Fruit fly (Drosophila melanogaster) whole organism, embryonic: ENCODE data around the gene path.

Experiments used
- Abd-B ChIP-seq: fragments of 200-800 bp; sonication (Bioruptor generic); optimal IDR thresholded peaks from 2 replicates; lab custom pipeline; 2018; ENCODE audit warnings: missing biosample characterization, mild to moderate bottlenecking, missing genetic modification characterization, moderate library complexity
- Bgb ChIP-seq: fragments of 200-800 bp; sonication (Bioruptor generic); IDR thresholded peaks from 2 replicates; pipeline ENCODE4 v1.3.6; 2022; ENCODE audit warnings: missing biosample characterization, missing genetic modification characterization; ENCODE audit not compliant: partially characterized antibody
- Bteb2 ChIP-seq: fragments of 200-800 bp; sonication (Bioruptor generic); optimal IDR thresholded peaks from 2 replicates; lab custom pipeline; 2016; ENCODE audit warnings: missing biosample characterization, missing genetic modification characterization
- CG10147 ChIP-seq: fragments of 200-800 bp; sonication (Bioruptor generic); optimal IDR thresholded peaks from 2 replicates; lab custom pipeline; 2019; ENCODE audit warnings: missing biosample characterization, mild to moderate bottlenecking, missing genetic modification characterization, moderate library complexity
- CG12391 ChIP-seq: fragments of 200-800 bp; sonication (Bioruptor generic); optimal IDR thresholded peaks from 3 replicates; lab custom pipeline; 2018; ENCODE audit warnings: missing biosample characterization, mild to moderate bottlenecking, missing genetic modification characterization, moderate library complexity
- CG12659 ChIP-seq: fragments of 200-800 bp; sonication (Bioruptor generic); optimal IDR thresholded peaks from 3 replicates; lab custom pipeline; 2017; ENCODE audit warnings: mild to moderate bottlenecking, missing biosample characterization, missing genetic modification reagents, missing genetic modification characterization
- CG13287 ChIP-seq: fragments of 200-800 bp; sonication (Bioruptor generic); IDR thresholded peaks from 2 replicates; pipeline ENCODE4 v1.3.6; 2022; ENCODE audit warnings: missing biosample characterization, missing genetic modification characterization; ENCODE audit not compliant: partially characterized antibody
- CG13296 ChIP-seq: fragments of 200-800 bp; sonication (Bioruptor generic); optimal IDR thresholded peaks from 3 replicates; lab custom pipeline; 2018; ENCODE audit warnings: missing biosample characterization, mild to moderate bottlenecking, missing genetic modification characterization
- CG13894 ChIP-seq: fragments of 200-800 bp; sonication (Bioruptor generic); optimal IDR thresholded peaks from 3 replicates; lab custom pipeline; 2018; ENCODE audit warnings: missing biosample characterization, mild to moderate bottlenecking, missing genetic modification characterization, moderate library complexity
- CG14860 ChIP-seq: fragments of 200-800 bp; sonication (Bioruptor generic); IDR thresholded peaks from 3 replicates; pipeline ENCODE4 v1.3.6; 2022; ENCODE audit warnings: missing biosample characterization, missing genetic modification characterization; ENCODE audit not compliant: partially characterized antibody
- CG16813 ChIP-seq: fragments of 200-800 bp; sonication (Bioruptor generic); IDR thresholded peaks from 3 replicates; pipeline ENCODE4 v1.3.6; 2022; ENCODE audit warnings: missing biosample characterization, missing genetic modification characterization; ENCODE audit not compliant: partially characterized antibody
- CG16863 ChIP-seq: fragments of 200-800 bp; sonication (Bioruptor generic); optimal IDR thresholded peaks from 3 replicates; lab custom pipeline; 2016; ENCODE audit warnings: missing biosample characterization, missing genetic modification characterization
- CG17361 ChIP-seq: fragments of 200-800 bp; sonication (Bioruptor generic); IDR thresholded peaks from 3 replicates; pipeline ENCODE4 v1.3.6; 2022; ENCODE audit warnings: missing biosample characterization, missing genetic modification characterization
- CG17829 ChIP-seq: fragments of 200-800 bp; optimal IDR thresholded peaks from 2 replicates; lab custom pipeline; 2019; ENCODE audit warnings: missing biosample characterization, mild to moderate bottlenecking, missing genetic modification characterization, moderate library complexity
- CG30403 ChIP-seq: fragments of 200-800 bp; sonication (Bioruptor generic); optimal IDR thresholded peaks from 3 replicates; lab custom pipeline; 2016; ENCODE audit warnings: missing biosample characterization, missing genetic modification characterization
- CG34224 ChIP-seq: fragments of 200-800 bp; sonication (Bioruptor generic); IDR thresholded peaks from 3 replicates; pipeline ENCODE4 v1.3.6; 2022; ENCODE audit warnings: missing biosample characterization, missing genetic modification characterization; ENCODE audit not compliant: partially characterized antibody
- CG34376 ChIP-seq: fragments of 200-800 bp; sonication (Bioruptor generic); optimal IDR thresholded peaks from 2 replicates; lab custom pipeline; 2018; ENCODE audit warnings: missing biosample characterization, mild to moderate bottlenecking, missing genetic modification characterization
- CG5245 ChIP-seq: fragments of 200-800 bp; sonication (Bioruptor generic); optimal IDR thresholded peaks from 3 replicates; lab custom pipeline; 2016; ENCODE audit warnings: missing biosample characterization, missing genetic modification characterization
- CG8290 ChIP-seq, 3 experiments: fragments of 200-800 bp; sonication (Bioruptor generic); optimal IDR thresholded peaks; 2 replicates each; lab custom pipeline; 2016 to 2019; ENCODE audit warnings: missing biosample characterization in 3 of 3, missing genetic modification characterization in 3 of 3, mild to moderate bottlenecking in 2 of 3, moderate library complexity in 1 of 3
- CHES-1-like ChIP-seq: fragments of 200-800 bp; sonication (Bioruptor generic); optimal IDR thresholded peaks from 2 replicates; lab custom pipeline; 2016; ENCODE audit warnings: missing biosample characterization, missing genetic modification characterization
- Chrac-16 ChIP-seq: fragments of 200-800 bp; sonication (Bioruptor generic); optimal IDR thresholded peaks from 3 replicates; lab custom pipeline; 2016; ENCODE audit warnings: missing biosample characterization, missing genetic modification characterization
- Dek ChIP-seq: fragments of 200-800 bp; sonication (Bioruptor generic); optimal IDR thresholded peaks from 3 replicates; lab custom pipeline; 2019; ENCODE audit warnings: missing biosample characterization, mild to moderate bottlenecking, missing genetic modification characterization, moderate library complexity
- Hey ChIP-seq: fragments of 200-800 bp; sonication (Bioruptor generic); optimal IDR thresholded peaks from 3 replicates; lab custom pipeline; 2018; ENCODE audit warnings: missing biosample characterization, mild to moderate bottlenecking, missing genetic modification characterization
- HmgZ ChIP-seq: fragments of 200-800 bp; sonication (Bioruptor generic); optimal IDR thresholded peaks from 2 replicates; lab custom pipeline; 2018; ENCODE audit warnings: missing biosample characterization, mild to moderate bottlenecking, missing genetic modification characterization
- Hmx ChIP-seq: fragments of 200-800 bp; sonication (Bioruptor generic); optimal IDR thresholded peaks from 2 replicates; lab custom pipeline; 2016; ENCODE audit warnings: missing biosample characterization, missing genetic modification characterization
- Med ChIP-seq: fragments of 200-800 bp; sonication (Bioruptor generic); peaks from one replicate; lab custom pipeline; 2016; ENCODE audit warnings: missing biosample characterization, missing genetic modification characterization, mild to moderate bottlenecking, inconsistent platforms, moderate library complexity
- Nf-YC ChIP-seq: fragments of 200-800 bp; optimal IDR thresholded peaks from 3 replicates; lab custom pipeline; 2019; ENCODE audit warnings: missing biosample characterization, mild to moderate bottlenecking, missing genetic modification characterization, moderate library complexity
- Opbp ChIP-seq: fragments of 200-800 bp; sonication (Bioruptor generic); IDR thresholded peaks from 3 replicates; pipeline ENCODE4 v1.3.6; 2022; ENCODE audit warnings: missing biosample characterization, missing genetic modification characterization; ENCODE audit not compliant: partially characterized antibody
- Rx ChIP-seq: fragments of 200-800 bp; sonication (Bioruptor generic); IDR thresholded peaks from 2 replicates; pipeline ENCODE4 v1.3.6; 2022; ENCODE audit warnings: missing biosample characterization, missing genetic modification characterization
- Scr ChIP-seq: fragments of 200-800 bp; sonication (Bioruptor generic); IDR thresholded peaks from 2 replicates; pipeline ENCODE4 v1.3.6; 2022; ENCODE audit warnings: missing biosample characterization, missing genetic modification characterization; ENCODE audit not compliant: partially characterized antibody
- Sox100B ChIP-seq: fragments of 200-800 bp; sonication (Bioruptor generic); optimal IDR thresholded peaks from 3 replicates; lab custom pipeline; 2018; ENCODE audit warnings: missing biosample characterization, mild to moderate bottlenecking, missing genetic modification characterization
- TFAM ChIP-seq: fragments of 200-800 bp; sonication (Bioruptor generic); optimal IDR thresholded peaks from 2 replicates; lab custom pipeline; 2017; ENCODE audit warnings: missing biosample characterization, missing genetic modification characterization, inconsistent platforms
- Trl ChIP-seq, 3 experiments: fragments of >200 bp in 2 of 3; fragments of 200-800 bp in 1 of 3; sonication (Bioruptor generic) in 1 of 3; optimal IDR thresholded peaks; 2 replicates in 1 of 3; 3 replicates in 2 of 3; lab custom pipeline; 2016 to 2017; ENCODE audit warnings: missing biosample characterization in 1 of 3, missing genetic modification characterization in 1 of 3
- Xrp1 ChIP-seq: fragments of 200-800 bp; sonication (Bioruptor generic); IDR thresholded peaks from 2 replicates; pipeline ENCODE4 v1.3.6; 2022; ENCODE audit warnings: missing biosample characterization, missing genetic modification characterization
- bbx ChIP-seq: fragments of 200-800 bp; sonication (Bioruptor generic); IDR thresholded peaks from 2 replicates; pipeline ENCODE4 v1.3.6; 2022; ENCODE audit warnings: missing biosample characterization, missing genetic modification characterization; ENCODE audit not compliant: partially characterized antibody
- cg ChIP-seq: fragments of 200-800 bp; sonication (Bioruptor generic); optimal IDR thresholded peaks from 3 replicates; lab custom pipeline; 2019; ENCODE audit warnings: missing biosample characterization, mild to moderate bottlenecking, missing genetic modification characterization, moderate library complexity
- chm ChIP-seq: fragments of 200-800 bp; sonication (Bioruptor generic); IDR thresholded peaks from 2 replicates; pipeline ENCODE4 v1.3.6; 2022; ENCODE audit warnings: missing biosample characterization, missing genetic modification characterization
- ems ChIP-seq: fragments of 200-800 bp; sonication (Bioruptor generic); optimal IDR thresholded peaks from 3 replicates; lab custom pipeline; 2016; ENCODE audit warnings: missing biosample characterization, missing genetic modification characterization
- inv ChIP-seq: fragments of 200-800 bp; sonication (Bioruptor generic); IDR thresholded peaks from 2 replicates; pipeline ENCODE4 v1.3.6; 2022; ENCODE audit warnings: missing biosample characterization, missing genetic modification characterization; ENCODE audit not compliant: partially characterized antibody
- kah ChIP-seq: fragments of 200-800 bp; sonication (Bioruptor generic); optimal IDR thresholded peaks from 2 replicates; lab custom pipeline; 2018; ENCODE audit warnings: missing biosample characterization, mild to moderate bottlenecking, missing genetic modification characterization
- lab ChIP-seq: fragments of 200-800 bp; sonication (Bioruptor generic); optimal IDR thresholded peaks from 3 replicates; lab custom pipeline; 2017; ENCODE audit warnings: missing biosample characterization, missing genetic modification characterization, mild to moderate bottlenecking, moderate library complexity, missing genetic modification reagents
- pan ChIP-seq, 4 experiments: fragments of >200 bp in 3 of 4; fragments of 200-800 bp in 1 of 4; sonication (Bioruptor generic) in 1 of 4; optimal IDR thresholded peaks in 3 of 4; IDR thresholded peaks in 1 of 4; 2 replicates each; pipeline versions ENCODE4 v1.3.6 to Lab custom; 2017 to 2022; ENCODE audit warnings: missing biosample characterization in 2 of 4, missing genetic modification characterization in 2 of 4, mixed read lengths in 1 of 4
- pfk ChIP-seq: fragments of 200-800 bp; sonication (Bioruptor generic); optimal IDR thresholded peaks from 2 replicates; lab custom pipeline; 2018; ENCODE audit warnings: missing biosample characterization, mild to moderate bottlenecking, missing genetic modification characterization, moderate library complexity
- pzg ChIP-seq: fragments of 200-800 bp; sonication (Bioruptor generic); optimal IDR thresholded peaks from 3 replicates; lab custom pipeline; 2018; ENCODE audit warnings: missing biosample characterization, mild to moderate bottlenecking, missing genetic modification characterization, moderate library complexity
- salm ChIP-seq: fragments of 200-800 bp; sonication (Bioruptor generic); optimal IDR thresholded peaks from 2 replicates; lab custom pipeline; 2018; ENCODE audit warnings: missing biosample characterization, mild to moderate bottlenecking, missing genetic modification characterization
- sens-2 ChIP-seq: fragments of 200-800 bp; sonication (Bioruptor generic); IDR thresholded peaks from 2 replicates; pipeline ENCODE4 v1.3.6; 2022; ENCODE audit warnings: missing biosample characterization, missing genetic modification characterization
- sug ChIP-seq: fragments of 200-800 bp; optimal IDR thresholded peaks from 2 replicates; lab custom pipeline; 2019; ENCODE audit warnings: missing biosample characterization, mild to moderate bottlenecking, missing genetic modification characterization, moderate library complexity
- wdn ChIP-seq: fragments of 200-800 bp; sonication (Bioruptor generic); IDR thresholded peaks from 2 replicates; pipeline ENCODE4 v1.3.6; 2022; ENCODE audit warnings: missing biosample characterization, missing genetic modification characterization

path gene

DNA sequence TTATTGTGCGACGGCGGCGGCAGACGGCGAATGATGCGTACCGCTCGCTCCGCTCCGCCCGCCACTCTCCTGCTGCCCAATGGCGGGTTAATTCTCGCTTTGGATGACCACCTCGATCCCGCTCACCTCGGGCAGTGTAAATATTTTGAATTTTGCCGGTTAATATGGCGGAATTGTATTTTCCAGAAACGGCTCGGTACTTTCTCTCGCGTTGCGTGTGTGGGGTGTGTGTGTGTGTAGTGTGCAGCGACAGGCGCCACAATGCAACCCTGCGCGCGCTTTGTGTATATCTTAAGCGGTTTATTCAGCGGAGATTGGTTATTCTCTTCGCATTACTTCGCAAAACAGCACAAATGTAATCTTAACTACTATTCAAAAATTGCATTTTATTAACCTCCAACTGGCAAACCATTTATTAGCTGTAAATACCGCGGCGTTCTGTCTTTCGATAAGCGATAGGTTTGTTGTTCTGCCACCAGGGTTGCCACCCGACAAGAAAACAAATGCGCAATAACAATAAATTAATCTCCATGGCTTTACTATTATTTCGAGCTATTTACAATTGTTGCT lies 49.2 kb downstream of the path start, which contains the start of the genes phol and CG3552 (continued):
- no peak for TF ChIP-seq Dek (tag; lab: Kevin White, UChicago)
- TF ChIP-seq CG17829 (tag; lab: Kevin White, UChicago) = peak; percentile 35
- TF ChIP-seq Opbp = 0 out of 3 replicates have a peak, but pooled peaks have one; percentile 38
- no peak for TF ChIP-seq salm (tag; lab: Kevin White, UChicago)
- no peak for TF ChIP-seq wdn (GFP tag; lab: Robert Waterston, UW)
- no peak for TF ChIP-seq Rx (GFP tag; lab: Robert Waterston, UW)
- TF ChIP-seq CG5245 (GFP tag; lab: Kevin White, UChicago) = peak; percentile 98
- peak; percentile 18 for TF ChIP-seq Abd-B
- TF ChIP-seq Scr = peak; percentile 57
- TF ChIP-seq Med (GFP tag; lab: Kevin White, UChicago) = peak; percentile 82
- peak; percentile 17 for TF ChIP-seq CHES-1-like
- TF ChIP-seq CG14860 = peak; percentile 52; the same call in 2 of the 3 replicates
- TF ChIP-seq CG34376 (GFP tag; lab: Kevin White, UChicago) = peak; percentile 5
- TF ChIP-seq cg (GFP tag; lab: Kevin White, UChicago) = peak; percentile 85
- no peak for TF ChIP-seq chm (GFP tag; lab: Robert Waterston, UW)
- TF ChIP-seq CG12391 = peak; percentile 34
- peak; percentile 22 for TF ChIP-seq CG13894
- TF ChIP-seq kah (GFP tag; lab: Kevin White, UChicago) = no peak
- no peak for TF ChIP-seq pfk
- TF ChIP-seq Nf-YC (tag; lab: Kevin White, UChicago) = peak; percentile 43
- TF ChIP-seq CG13287 (GFP tag; lab: Robert Waterston, UW) = peak; percentile 31; the same call in 1 of the 2 replicates
- TF ChIP-seq HmgZ (tag; lab: Kevin White, UChicago) = peak; percentile 3
- peak; percentile 9 for TF ChIP-seq CG13296 (GFP tag; lab: Kevin White, UChicago)
- peak; percentile 53; the same call in 2 of the 3 replicates for TF ChIP-seq CG16813 (GFP tag; lab: Robert Waterston, UW)
- peak in 1 of 2 experiments; percentile 10 for TF ChIP-seq Trl (optimal IDR thresholded peaks at IDR 0.05; lab: Kevin White, UChicago)
- TF ChIP-seq Trl (GFP tag; optimal IDR thresholded peaks at IDR 0.05; lab: Kevin White, UChicago) = no peak
- peak; percentile 29 for TF ChIP-seq CG12659 (GFP tag; lab: Kevin White, UChicago)
- no peak for TF ChIP-seq Hey (tag; lab: Kevin White, UChicago)
- no peak for TF ChIP-seq Xrp1
- TF ChIP-seq CG30403 (GFP tag; lab: Kevin White, UChicago) = peak; percentile 8

DNA sequence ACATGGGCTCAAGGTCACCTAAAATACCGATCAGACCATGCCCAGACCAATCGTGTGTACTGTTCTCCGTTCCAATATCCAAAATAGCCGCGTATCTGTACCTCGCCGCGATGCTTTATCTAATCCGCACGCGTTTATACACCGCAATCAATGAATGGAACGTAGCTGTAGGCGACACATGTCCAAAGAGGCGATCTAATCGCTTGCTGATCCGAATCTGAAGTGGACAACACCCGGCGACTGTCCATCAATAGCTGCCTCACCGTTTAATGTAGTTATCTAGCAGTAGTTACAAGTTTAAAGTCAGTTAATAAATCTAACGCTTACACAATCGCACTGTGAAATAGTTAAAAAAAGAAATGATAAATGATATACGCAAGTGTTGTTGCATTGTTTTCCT lies 52.7 kb downstream of the path start:
- TF ChIP-seq pan (optimal IDR thresholded peaks at IDR 0.05; lab: Kevin White, UChicago) (no peak), pan (GFP tag; optimal IDR thresholded peaks at IDR 0.05 in 1 of 2, IDR thresholded peaks at IDR 0.05 in 1 of 2) (no peak), ems (no peak), Sox100B (no peak), Bgb (no peak), lab (GFP tag; lab: Kevin White, UChicago) (no peak), TFAM (GFP tag; lab: Kevin White, UChicago) (no peak), Chrac-16 (no peak), bbx (GFP tag; lab: Robert Waterston, UW) (0 out of 2 replicates have a peak, but pooled peaks have one; percentile 31), CG34224 (GFP tag; lab: Robert Waterston, UW) (no peak), CG8290 (GFP tag; optimal IDR thresholded peaks at IDR 0.05; lab: Kevin White, UChicago) (no peak), CG8290 (tag; optimal IDR thresholded peaks at IDR 0.05; lab: Kevin White, UChicago) (no peak), CG17829 (tag; lab: Kevin White, UChicago) (no peak), pzg (GFP tag; lab: Kevin White, UChicago) (no peak), inv (GFP tag; lab: Robert Waterston, UW) (no peak), Bteb2 (no peak), CG17361 (no peak), Nf-YC (tag; lab: Kevin White, UChicago) (no peak), CG10147 (GFP tag; lab: Kevin White, UChicago) (no peak), Hmx (GFP tag; lab: Kevin White, UChicago) (no peak), CG16863 (no peak), sug (tag; lab: Kevin White, UChicago) (peak; percentile 77), sens-2 (no peak)
